Fruit fly (Drosophila melanogaster) whole organism, embryonic: Measurements from ENCODE around the gene KFase.

Source experiments
- CG13424 ChIP-seq: fragments of 200-800 bp; sonication (Bioruptor generic); optimal IDR thresholded peaks from 2 replicates; lab custom pipeline; 2019; ENCODE audit warnings: missing biosample characterization, mild to moderate bottlenecking, missing genetic modification characterization, moderate library complexity
- CG14441 ChIP-seq: fragments of 200-800 bp; sonication (Bioruptor generic); IDR thresholded peaks from 2 replicates; pipeline ENCODE4 v1.3.6; 2022; ENCODE audit warnings: missing biosample characterization, missing genetic modification characterization
- CG15269 ChIP-seq: fragments of 200-800 bp; sonication (Bioruptor generic); optimal IDR thresholded peaks from 2 replicates; lab custom pipeline; 2018; ENCODE audit warnings: missing biosample characterization, mild to moderate bottlenecking, missing genetic modification characterization, moderate library complexity
- CG1529 ChIP-seq: fragments of 200-800 bp; sonication (Bioruptor generic); optimal IDR thresholded peaks from 3 replicates; lab custom pipeline; 2018; ENCODE audit warnings: missing biosample characterization, missing genetic modification characterization
- CG1792 ChIP-seq: fragments of 200-800 bp; sonication (Bioruptor generic); optimal IDR thresholded peaks from 2 replicates; lab custom pipeline; 2016; ENCODE audit warnings: missing biosample characterization, missing genetic modification characterization
- CG18011 ChIP-seq: fragments of 200-800 bp; sonication (Bioruptor generic); optimal IDR thresholded peaks from 2 replicates; lab custom pipeline; 2017; ENCODE audit warnings: missing biosample characterization, missing genetic modification characterization, mild to moderate bottlenecking, moderate library complexity, missing genotype
- CG2116 ChIP-seq: fragments of 200-800 bp; sonication (Bioruptor generic); optimal IDR thresholded peaks from 3 replicates; lab custom pipeline; 2018; ENCODE audit warnings: missing biosample characterization, mild to moderate bottlenecking, missing genetic modification characterization
- CG2199 ChIP-seq: fragments of 200-800 bp; sonication (Bioruptor generic); IDR thresholded peaks from 3 replicates; pipeline ENCODE4 v1.3.6; 2022; ENCODE audit warnings: missing biosample characterization, missing genetic modification characterization
- CG4424 ChIP-seq: fragments of 200-800 bp; sonication (Bioruptor generic); optimal IDR thresholded peaks from 3 replicates; lab custom pipeline; 2016; ENCODE audit warnings: missing biosample characterization, missing genetic modification characterization
- CG5245 ChIP-seq: fragments of 200-800 bp; sonication (Bioruptor generic); optimal IDR thresholded peaks from 3 replicates; lab custom pipeline; 2016; ENCODE audit warnings: missing biosample characterization, missing genetic modification characterization
- CG6683 ChIP-seq: fragments of 200-800 bp; sonication (Bioruptor generic); optimal IDR thresholded peaks from 2 replicates; lab custom pipeline; 2017; ENCODE audit warnings: missing biosample characterization, mild to moderate bottlenecking, missing genetic modification characterization, missing genetic modification reagents
- CG7963 ChIP-seq: fragments of 200-800 bp; sonication (Bioruptor generic); IDR thresholded peaks from 3 replicates; pipeline ENCODE4 v1.3.6; 2022; ENCODE audit warnings: missing biosample characterization, missing genetic modification characterization; ENCODE audit not compliant: partially characterized antibody
- CG8290 ChIP-seq, 3 experiments: fragments of 200-800 bp; sonication (Bioruptor generic); optimal IDR thresholded peaks; 2 replicates each; lab custom pipeline; 2016 to 2019; ENCODE audit warnings: missing biosample characterization in 3 of 3, missing genetic modification characterization in 3 of 3, mild to moderate bottlenecking in 2 of 3, moderate library complexity in 1 of 3
- CG8478 ChIP-seq: fragments of >200 bp; optimal IDR thresholded peaks from 2 replicates; lab custom pipeline; 2018
- CrebB ChIP-seq: fragments of 200-800 bp; sonication (Bioruptor generic); optimal IDR thresholded peaks from 3 replicates; lab custom pipeline; 2018; ENCODE audit warnings: missing biosample characterization, mild to moderate bottlenecking, missing genetic modification characterization
- Dbx ChIP-seq: fragments of 200-800 bp; sonication (Bioruptor generic); IDR thresholded peaks from 3 replicates; pipeline ENCODE4 v1.3.6; 2022; ENCODE audit warnings: missing biosample characterization, missing genetic modification characterization
- Dll ChIP-seq: fragments of 200-800 bp; sonication (Bioruptor generic); IDR thresholded peaks from 4 replicates; pipeline ENCODE4 v1.3.6; 2022; ENCODE audit warnings: missing biosample characterization, missing genetic modification characterization; ENCODE audit not compliant: partially characterized antibody
- Doc3 ChIP-seq: fragments of 200-800 bp; sonication (Bioruptor generic); IDR thresholded peaks from 3 replicates; pipeline ENCODE4 v1.3.6; 2022; ENCODE audit warnings: missing biosample characterization, missing genetic modification characterization; ENCODE audit not compliant: partially characterized antibody
- Dref ChIP-seq: fragments of 200-800 bp; sonication (Bioruptor generic); IDR thresholded peaks from 2 replicates; pipeline ENCODE4 v1.3.6; 2022; ENCODE audit warnings: missing biosample characterization, missing genetic modification characterization
- HmgZ ChIP-seq: fragments of 200-800 bp; sonication (Bioruptor generic); optimal IDR thresholded peaks from 2 replicates; lab custom pipeline; 2018; ENCODE audit warnings: missing biosample characterization, mild to moderate bottlenecking, missing genetic modification characterization
- Hmr ChIP-seq: fragments of 200-800 bp; sonication (Bioruptor generic); optimal IDR thresholded peaks from 3 replicates; lab custom pipeline; 2017; ENCODE audit warnings: mild to moderate bottlenecking, missing biosample characterization, missing genetic modification reagents, missing genetic modification characterization
- MESR4 ChIP-seq: fragments of 200-800 bp; sonication (Bioruptor generic); optimal IDR thresholded peaks from 2 replicates; lab custom pipeline; 2018; ENCODE audit warnings: missing biosample characterization, mild to moderate bottlenecking, missing genetic modification characterization, moderate library complexity
- Meics ChIP-seq: fragments of 200-800 bp; sonication (Bioruptor generic); optimal IDR thresholded peaks from 2 replicates; lab custom pipeline; 2017; ENCODE audit warnings: missing biosample characterization, mild to moderate bottlenecking, missing genetic modification characterization
- Oli ChIP-seq: fragments of 200-800 bp; sonication (Bioruptor generic); optimal IDR thresholded peaks from 2 replicates; lab custom pipeline; 2018; ENCODE audit warnings: missing biosample characterization, mild to moderate bottlenecking, missing genetic modification characterization, moderate library complexity
- Ptx1 ChIP-seq: fragments of 200-800 bp; sonication (Bioruptor generic); IDR thresholded peaks from 2 replicates; pipeline ENCODE4 v1.3.6; 2022; ENCODE audit warnings: missing biosample characterization, missing genetic modification characterization
- Ravus ChIP-seq: fragments of 200-800 bp; sonication (Bioruptor generic); IDR thresholded peaks from 2 replicates; pipeline ENCODE4 v1.3.6; 2022; ENCODE audit warnings: missing biosample characterization, missing genetic modification characterization
- Rx ChIP-seq: fragments of 200-800 bp; sonication (Bioruptor generic); IDR thresholded peaks from 2 replicates; pipeline ENCODE4 v1.3.6; 2022; ENCODE audit warnings: missing biosample characterization, missing genetic modification characterization
- Sox100B ChIP-seq: fragments of 200-800 bp; sonication (Bioruptor generic); optimal IDR thresholded peaks from 3 replicates; lab custom pipeline; 2018; ENCODE audit warnings: missing biosample characterization, mild to moderate bottlenecking, missing genetic modification characterization
- Sry-β ChIP-seq: fragments of 200-800 bp; sonication (Bioruptor generic); optimal IDR thresholded peaks from 2 replicates; lab custom pipeline; 2018; ENCODE audit warnings: missing biosample characterization, mild to moderate bottlenecking, missing genetic modification characterization, moderate library complexity
- abd-A ChIP-seq: fragments of 200-800 bp; sonication (Bioruptor generic); optimal IDR thresholded peaks from 3 replicates; lab custom pipeline; 2019; ENCODE audit warnings: missing biosample characterization, mild to moderate bottlenecking, missing genetic modification characterization, moderate library complexity
- ap ChIP-seq: fragments of 200-800 bp; sonication (Bioruptor generic); IDR thresholded peaks from 2 replicates; pipeline ENCODE4 v1.3.6; 2022; ENCODE audit warnings: missing biosample characterization, missing genetic modification characterization
- br ChIP-seq: fragments of >200 bp; optimal IDR thresholded peaks from 2 replicates; lab custom pipeline; 2017
- dm ChIP-seq: fragments of 200-800 bp; sonication (Bioruptor generic); optimal IDR thresholded peaks from 3 replicates; lab custom pipeline; 2016; ENCODE audit warnings: missing biosample characterization, missing genetic modification characterization
- dmrt99B ChIP-seq: fragments of 200-800 bp; sonication (Bioruptor generic); optimal IDR thresholded peaks from 2 replicates; lab custom pipeline; 2018; ENCODE audit warnings: missing biosample characterization, mild to moderate bottlenecking, missing genetic modification characterization, moderate library complexity
- ems ChIP-seq: fragments of 200-800 bp; sonication (Bioruptor generic); optimal IDR thresholded peaks from 3 replicates; lab custom pipeline; 2016; ENCODE audit warnings: missing biosample characterization, missing genetic modification characterization
- gsb ChIP-seq: fragments of 200-800 bp; sonication (Bioruptor generic); IDR thresholded peaks from 2 replicates; pipeline ENCODE4 v1.3.6; 2022; ENCODE audit warnings: missing biosample characterization, missing genetic modification characterization
- her ChIP-seq: fragments of 200-800 bp; sonication (Bioruptor generic); optimal IDR thresholded peaks from 2 replicates; lab custom pipeline; 2016; ENCODE audit warnings: missing biosample characterization, missing genetic modification characterization
- kah ChIP-seq: fragments of 200-800 bp; sonication (Bioruptor generic); optimal IDR thresholded peaks from 2 replicates; lab custom pipeline; 2018; ENCODE audit warnings: missing biosample characterization, mild to moderate bottlenecking, missing genetic modification characterization
- kay ChIP-seq: fragments of 200-800 bp; sonication (Bioruptor generic); optimal IDR thresholded peaks from 2 replicates; lab custom pipeline; 2016; ENCODE audit warnings: missing biosample characterization, missing genetic modification characterization
- klu ChIP-seq: fragments of 200-800 bp; sonication (Bioruptor generic); IDR thresholded peaks from 2 replicates; pipeline ENCODE4 v1.3.6; 2022; ENCODE audit warnings: missing biosample characterization, missing genetic modification characterization
- lbe ChIP-seq: fragments of 200-800 bp; sonication (Bioruptor generic); optimal IDR thresholded peaks from 2 replicates; lab custom pipeline; 2016; ENCODE audit warnings: missing biosample characterization, mild to moderate bottlenecking, missing genetic modification characterization
- mam ChIP-seq: fragments of 200-800 bp; sonication (Bioruptor generic); optimal IDR thresholded peaks from 3 replicates; lab custom pipeline; 2016; ENCODE audit warnings: missing biosample characterization, missing genetic modification characterization
- sc ChIP-seq, 3 experiments: fragments of >200 bp in 2 of 3; fragments of 200-800 bp in 1 of 3; sonication (Bioruptor generic) in 1 of 3; optimal IDR thresholded peaks; 2 replicates in 2 of 3; 3 replicates in 1 of 3; lab custom pipeline; 2017; ENCODE audit warnings: mild to moderate bottlenecking in 1 of 3, missing biosample characterization in 1 of 3, missing genetic modification characterization in 1 of 3, missing genetic modification reagents in 1 of 3
- sug ChIP-seq: fragments of 200-800 bp; optimal IDR thresholded peaks from 2 replicates; lab custom pipeline; 2019; ENCODE audit warnings: missing biosample characterization, mild to moderate bottlenecking, missing genetic modification characterization, moderate library complexity
- tll ChIP-seq, 2 experiments: fragments of 200-800 bp in 1 of 2; fragments of >200 bp in 1 of 2; sonication (Bioruptor generic) in 1 of 2; optimal IDR thresholded peaks; 2 replicates each; lab custom pipeline; 2017 to 2019; ENCODE audit warnings: missing biosample characterization in 2 of 2, missing genetic modification characterization in 2 of 2, mild to moderate bottlenecking in 1 of 2, moderate library complexity in 1 of 2
- toy ChIP-seq: fragments of 200-800 bp; sonication (Bioruptor generic); IDR thresholded peaks from 2 replicates; pipeline ENCODE4 v1.3.6; 2022; ENCODE audit warnings: missing biosample characterization, missing genetic modification characterization
- twi ChIP-seq: fragments of 200-800 bp; optimal IDR thresholded peaks from 2 replicates; lab custom pipeline; 2019; ENCODE audit warnings: missing biosample characterization, mild to moderate bottlenecking, missing genetic modification characterization, moderate library complexity
- vnd ChIP-seq: fragments of 200-800 bp; sonication (Bioruptor generic); IDR thresholded peaks from 3 replicates; pipeline ENCODE4 v1.3.6; 2022; ENCODE audit warnings: missing biosample characterization, missing genetic modification characterization; ENCODE audit not compliant: partially characterized antibody

Gene KFase

DNA sequence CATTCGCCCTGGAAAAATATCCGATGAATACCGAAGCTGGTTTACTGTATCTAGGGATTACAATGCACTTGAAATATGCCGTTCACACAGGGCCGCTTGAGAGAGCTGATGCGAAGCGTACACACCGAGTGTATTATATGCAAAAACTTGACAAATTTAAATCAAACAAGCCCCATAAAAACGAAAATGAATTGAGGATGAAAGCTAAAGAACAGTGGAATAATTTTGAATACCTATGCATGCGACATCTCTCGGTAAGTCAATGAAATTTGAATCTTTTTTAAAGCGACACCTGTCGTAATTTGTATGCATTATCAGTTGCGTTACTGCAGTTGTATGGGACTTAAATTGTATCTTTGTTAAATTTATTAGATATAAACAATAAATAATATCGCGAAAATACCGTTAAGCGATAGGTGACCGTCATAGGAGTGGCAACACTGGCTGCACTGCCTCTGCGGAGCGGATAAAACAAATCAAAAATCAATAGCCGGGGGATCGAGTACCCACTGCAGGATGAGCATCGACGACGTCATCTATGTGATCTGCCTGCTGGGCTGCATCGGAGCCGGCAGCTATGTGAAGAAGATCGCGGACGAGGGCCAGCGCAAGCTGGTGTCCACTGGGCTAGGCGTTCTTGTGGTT lies 32.5 kb downstream of the KFase start, which contains the start of gene frj (continued):
- TF ChIP-seq Sox100B (GFP tag; lab: Kevin White, UChicago) = no peak
- no peak for TF ChIP-seq CG7963
- TF ChIP-seq sc (optimal IDR thresholded peaks at IDR 0.05; lab: Kevin White, UChicago) = no peak
- TF ChIP-seq sc (GFP tag; optimal IDR thresholded peaks at IDR 0.05; lab: Kevin White, UChicago) = no peak
- peak; percentile 42 for TF ChIP-seq CG5245
- TF ChIP-seq Doc3 (GFP tag; lab: Robert Waterston, UW) = 0 out of 3 replicates have a peak, but pooled peaks have one; percentile 59
- peak; percentile 48; the same call in 1 of the 2 replicates for TF ChIP-seq klu (GFP tag; lab: Robert Waterston, UW)
- TF ChIP-seq Hmr (GFP tag; lab: Kevin White, UChicago) = peak; percentile 75
- peak; percentile 80 for TF ChIP-seq Ptx1
- TF ChIP-seq CG8290 (GFP tag; optimal IDR thresholded peaks at IDR 0.05; lab: Kevin White, UChicago) = peak; percentile 76
- peak in 1 of 2 experiments; percentile 73 for TF ChIP-seq CG8290 (tag; optimal IDR thresholded peaks at IDR 0.05; lab: Kevin White, UChicago)
- no peak for TF ChIP-seq kah (GFP tag; lab: Kevin White, UChicago)
- TF ChIP-seq mam (GFP tag; lab: Kevin White, UChicago) = peak; percentile 80
- TF ChIP-seq lbe (GFP tag; lab: Kevin White, UChicago) = peak; percentile 52
- no peak for TF ChIP-seq CG1529 (GFP tag; lab: Kevin White, UChicago)
- peak; percentile 56 for TF ChIP-seq ems (GFP tag; lab: Kevin White, UChicago)
- TF ChIP-seq CG6683 (GFP tag; lab: Kevin White, UChicago) = no peak
- TF ChIP-seq vnd (GFP tag; lab: Robert Waterston, UW) = 0 out of 3 replicates have a peak, but pooled peaks have one; percentile 18
- peak; percentile 69 for TF ChIP-seq CG15269
- no peak for TF ChIP-seq Ravus
- TF ChIP-seq Rx = peak; percentile 56
- TF ChIP-seq dm (GFP tag; lab: Kevin White, UChicago) = peak; percentile 65
- peak; percentile 66 for TF ChIP-seq CG4424 (GFP tag; lab: Kevin White, UChicago)
- peak; percentile 53 for TF ChIP-seq dmrt99B (tag; lab: Kevin White, UChicago)
- peak; percentile 63 for TF ChIP-seq CG13424 (tag; lab: Kevin White, UChicago)
- TF ChIP-seq br (lab: Kevin White, UChicago) = no peak
- TF ChIP-seq CG1792 = no peak
- peak; percentile 57 for TF ChIP-seq sug (tag; lab: Kevin White, UChicago)
- TF ChIP-seq tll (GFP tag; optimal IDR thresholded peaks at IDR 0.05; lab: Kevin White, UChicago) = peak in 1 of 2 experiments; percentile 91
- no peak for TF ChIP-seq gsb (GFP tag; lab: Robert Waterston, UW)
- TF ChIP-seq Sry-β = no peak
- TF ChIP-seq abd-A = no peak
- TF ChIP-seq Meics = peak; percentile 29
- peak; percentile 54 for TF ChIP-seq CG2116
- TF ChIP-seq Dll (GFP tag; lab: Robert Waterston, UW) = peak; percentile 72
- no peak for TF ChIP-seq toy (GFP tag; lab: Robert Waterston, UW)
- TF ChIP-seq Dbx (GFP tag; lab: Robert Waterston, UW) = peak; percentile 59; the same call in 2 of the 3 replicates
- no peak for TF ChIP-seq kay (GFP tag; lab: Kevin White, UChicago)
- TF ChIP-seq ap = no peak
- peak; percentile 51 for TF ChIP-seq Dref
- peak; percentile 48 for TF ChIP-seq her (GFP tag; lab: Kevin White, UChicago)
- no peak for TF ChIP-seq CG8478 (lab: Kevin White, UChicago)
- no peak for TF ChIP-seq CG2199 (GFP tag; lab: Robert Waterston, UW)
- peak; percentile 49 for TF ChIP-seq Oli (tag; lab: Kevin White, UChicago)
- TF ChIP-seq CG18011 = no peak
- TF ChIP-seq CG14441 (GFP tag; lab: Robert Waterston, UW) = peak; percentile 70
- peak; percentile 40 for TF ChIP-seq twi (tag; lab: Kevin White, UChicago)
- no peak for TF ChIP-seq CrebB (tag; lab: Kevin White, UChicago)
- peak; percentile 49 for TF ChIP-seq HmgZ
- peak; percentile 29 for TF ChIP-seq MESR4
